Fruit fly (Drosophila melanogaster) whole organism, adult: ENCODE measurements around the gene CG8360.

Experiments
- CG11617 ChIP-seq: fragments of 200-800 bp; sonication (Bioruptor generic); optimal IDR thresholded peaks from 2 replicates; lab custom pipeline; 2017; ENCODE audit warnings: mild to moderate bottlenecking, missing biosample characterization, missing genetic modification reagents, missing genetic modification characterization
- CG14711 ChIP-seq: fragments of 200-800 bp; sonication (Bioruptor generic); optimal IDR thresholded peaks from 2 replicates; lab custom pipeline; 2018; ENCODE audit warnings: missing biosample characterization, mild to moderate bottlenecking, missing genetic modification characterization, moderate library complexity

DNA sequence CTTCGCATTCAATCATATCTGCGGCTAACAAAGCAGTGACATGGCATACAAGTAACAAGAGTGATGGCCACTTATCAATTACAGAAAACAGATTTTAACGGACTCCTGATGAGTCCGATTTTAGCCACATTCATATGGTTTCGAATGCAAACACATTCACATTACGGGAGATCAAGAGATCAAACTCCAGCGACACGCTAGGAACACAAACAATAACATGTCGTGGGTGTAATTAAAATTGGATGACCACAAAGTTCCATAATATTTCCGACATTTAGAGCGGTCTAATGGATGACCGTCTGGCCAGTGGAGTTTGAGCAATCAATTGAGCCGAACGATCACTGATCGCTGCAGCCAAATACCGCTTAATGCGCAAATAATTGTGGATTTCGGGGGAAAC is 29.4 kb downstream of the CG8360 start, which contains the start of gene CG14277:
- TF ChIP-seq CG14711 (tag; lab: Kevin White, UChicago) (no peak), CG11617 (GFP tag; lab: Kevin White, UChicago) (no peak)
